Worm (Caenorhabditis elegans) whole organism, L2 larva: Measurements from ENCODE around the gene F01G10.9.

ENCODE experiments used
- C34F6.9 ChIP-seq: fragments of 150-350 bp; optimal IDR thresholded peaks from 2 replicates; lab custom pipeline; 2014; ENCODE audit warnings: missing biosample characterization, missing genetic modification characterization
- F13H6.1 ChIP-seq: sonication (generic microtip); optimal IDR thresholded peaks from 2 replicates; lab custom pipeline; 2016; ENCODE audit warnings: missing genetic modification characterization, missing compliant biosample characterization
- R02D3.7 ChIP-seq: fragments of 150-350 bp; optimal IDR thresholded peaks from 2 replicates; lab custom pipeline; 2014; ENCODE audit warnings: missing biosample characterization, missing genetic modification characterization
- Y55F3AM.14 ChIP-seq: fragments of 200-800 bp; sonication (Bioruptor generic); optimal IDR thresholded peaks from 2 replicates; lab custom pipeline; 2018; ENCODE audit warnings: mild to moderate bottlenecking, missing genetic modification characterization, missing compliant biosample characterization
- ZK546.5 ChIP-seq: sonication (generic microtip); optimal IDR thresholded peaks from 2 replicates; lab custom pipeline; 2017; ENCODE audit warnings: missing biosample characterization, missing genetic modification characterization
- alr-1 ChIP-seq: fragments of 150-350 bp; optimal IDR thresholded peaks from 2 replicates; lab custom pipeline; 2014; ENCODE audit warnings: missing biosample characterization, missing genetic modification characterization
- aly-2 ChIP-seq: fragments of 150-350 bp; optimal IDR thresholded peaks from 2 replicates; lab custom pipeline; 2014; ENCODE audit warnings: missing biosample characterization, missing genetic modification characterization
- ama-1 ChIP-seq: fragments of 150-350 bp; optimal IDR thresholded peaks from 2 replicates; lab custom pipeline; 2018; ENCODE audit warnings: inconsistent platforms
- blmp-1 ChIP-seq: sonication (generic microtip); optimal IDR thresholded peaks from 2 replicates; lab custom pipeline; 2017; ENCODE audit warnings: missing genetic modification characterization, mild to moderate bottlenecking, missing compliant biosample characterization, antibody characterized with exemption, moderate library complexity; ENCODE audit not compliant: insufficient read depth
- ceh-16 ChIP-seq: fragments of 150-350 bp; optimal IDR thresholded peaks from 2 replicates; lab custom pipeline; 2014; ENCODE audit warnings: missing biosample characterization, missing genetic modification characterization
- ceh-82 ChIP-seq: fragments of 150-350 bp; optimal IDR thresholded peaks from 2 replicates; lab custom pipeline; 2014; ENCODE audit warnings: missing biosample characterization, missing genetic modification characterization
- crh-2 ChIP-seq: sonication (generic microtip); optimal IDR thresholded peaks from 2 replicates; lab custom pipeline; 2017; ENCODE audit warnings: missing biosample characterization, missing genetic modification characterization
- dmd-4 ChIP-seq: sonication (generic microtip); optimal IDR thresholded peaks from 2 replicates; lab custom pipeline; 2017; ENCODE audit warnings: missing biosample characterization, missing genetic modification characterization
- egl-27 ChIP-seq: sonication (generic microtip); optimal IDR thresholded peaks from 3 replicates; lab custom pipeline; 2017; ENCODE audit warnings: missing biosample characterization, missing genetic modification reagents, missing genetic modification characterization
- elt-1 ChIP-seq: fragments of 150-350 bp; optimal IDR thresholded peaks from 2 replicates; lab custom pipeline; 2014; ENCODE audit warnings: missing biosample characterization, missing genetic modification characterization
- elt-3 ChIP-seq: sonication (generic microtip); optimal IDR thresholded peaks from 2 replicates; lab custom pipeline; 2017; ENCODE audit warnings: missing biosample characterization, missing genetic modification characterization
- fos-1 ChIP-seq: fragments of 150-350 bp; optimal IDR thresholded peaks from 2 replicates; lab custom pipeline; 2014; ENCODE audit warnings: missing biosample characterization, missing genetic modification characterization
- gmeb-1 ChIP-seq: fragments of 150-350 bp; optimal IDR thresholded peaks from 2 replicates; lab custom pipeline; 2014; ENCODE audit warnings: missing biosample characterization, missing genetic modification characterization
- lin-11 ChIP-seq: fragments of 150-350 bp; sonication (generic microtip); optimal IDR thresholded peaks from 2 replicates; lab custom pipeline; 2014; ENCODE audit warnings: missing biosample characterization, missing genetic modification characterization, inconsistent platforms, mixed read lengths
- lin-13 ChIP-seq: fragments of 150-350 bp; optimal IDR thresholded peaks from 2 replicates; lab custom pipeline; 2014; ENCODE audit warnings: missing biosample characterization, missing genetic modification reagents, missing genetic modification characterization
- lin-39 ChIP-seq: fragments of 150-350 bp; optimal IDR thresholded peaks from 2 replicates; lab custom pipeline; 2014; ENCODE audit warnings: missing biosample characterization, missing genetic modification reagents, missing genetic modification characterization
- lsy-2 ChIP-seq, 2 experiments: fragments of 150-350 bp in 1 of 2; sonication (generic microtip) in 1 of 2; optimal IDR thresholded peaks; 2 replicates each; lab custom pipeline; 2014 to 2017; ENCODE audit warnings: missing biosample characterization in 2 of 2, missing genetic modification characterization in 2 of 2
- mab-5 ChIP-seq: fragments of 150-350 bp; optimal IDR thresholded peaks from 2 replicates; lab custom pipeline; 2014; ENCODE audit warnings: missing biosample characterization, missing genetic modification characterization
- mbf-1 ChIP-seq: sonication (generic microtip); optimal IDR thresholded peaks from 2 replicates; lab custom pipeline; 2017; ENCODE audit warnings: missing biosample characterization, missing genetic modification characterization
- mdl-1 ChIP-seq, 2 experiments: fragments of 150-350 bp in 1 of 2; sonication (generic microtip) in 1 of 2; optimal IDR thresholded peaks; 2 replicates each; lab custom pipeline; 2017; ENCODE audit warnings: missing biosample characterization in 2 of 2, missing genetic modification characterization in 2 of 2
- nhr-10 ChIP-seq: sonication (generic microtip); optimal IDR thresholded peaks from 2 replicates; lab custom pipeline; 2017; ENCODE audit warnings: missing biosample characterization, missing genetic modification characterization
- nhr-11 ChIP-seq: fragments of 150-350 bp; optimal IDR thresholded peaks from 2 replicates; lab custom pipeline; 2014; ENCODE audit warnings: missing biosample characterization, missing genetic modification characterization
- nhr-12 ChIP-seq: fragments of 150-350 bp; optimal IDR thresholded peaks from 2 replicates; lab custom pipeline; 2014; ENCODE audit warnings: missing biosample characterization, missing genetic modification characterization
- nhr-129 ChIP-seq: fragments of 150-350 bp; optimal IDR thresholded peaks from 2 replicates; lab custom pipeline; 2014; ENCODE audit warnings: missing biosample characterization, missing genetic modification characterization
- nhr-21 ChIP-seq: fragments of 150-350 bp; optimal IDR thresholded peaks from 2 replicates; lab custom pipeline; 2014; ENCODE audit warnings: missing biosample characterization, missing genetic modification characterization
- nhr-23 ChIP-seq: fragments of 150-350 bp; optimal IDR thresholded peaks from 2 replicates; lab custom pipeline; 2014; ENCODE audit warnings: missing biosample characterization, missing genetic modification reagents, missing genetic modification characterization
- nhr-237 ChIP-seq: fragments of 150-350 bp; optimal IDR thresholded peaks from 2 replicates; lab custom pipeline; 2014; ENCODE audit warnings: missing biosample characterization, missing genetic modification characterization
- nhr-25 ChIP-seq: fragments of 150-350 bp; sonication (generic microtip); optimal IDR thresholded peaks from 3 replicates; lab custom pipeline; 2014; ENCODE audit warnings: missing biosample characterization, missing genetic modification characterization
- nhr-6 ChIP-seq: fragments of 150-350 bp; optimal IDR thresholded peaks from 2 replicates; lab custom pipeline; 2014; ENCODE audit warnings: missing biosample characterization, missing genetic modification characterization
- nhr-77 ChIP-seq: fragments of 150-350 bp; optimal IDR thresholded peaks from 2 replicates; lab custom pipeline; 2014; ENCODE audit warnings: missing biosample characterization, missing genetic modification characterization
- peb-1 ChIP-seq: fragments of 150-350 bp; optimal IDR thresholded peaks from 2 replicates; lab custom pipeline; 2014; ENCODE audit warnings: missing biosample characterization, missing genetic modification characterization
- sem-4 ChIP-seq: fragments of 150-350 bp; optimal IDR thresholded peaks from 2 replicates; lab custom pipeline; 2014; ENCODE audit warnings: missing biosample characterization, missing genetic modification reagents, missing genetic modification characterization
- skn-1 ChIP-seq: sonication (generic microtip); optimal IDR thresholded peaks from 2 replicates; lab custom pipeline; 2017; ENCODE audit warnings: missing biosample characterization, missing genetic modification characterization
- sma-3 ChIP-seq: sonication (generic microtip); optimal IDR thresholded peaks from 2 replicates; lab custom pipeline; 2016; ENCODE audit warnings: missing genetic modification reagents, missing genetic modification characterization, missing compliant biosample characterization
- sma-9 ChIP-seq, 2 experiments: fragments of 150-350 bp in 1 of 2; sonication (generic microtip) in 1 of 2; optimal IDR thresholded peaks; 2 replicates each; lab custom pipeline; 2014 to 2016; ENCODE audit warnings: missing genetic modification characterization in 2 of 2, mild to moderate bottlenecking in 1 of 2, missing biosample characterization in 1 of 2, missing compliant biosample characterization in 1 of 2, missing genetic modification reagents in 1 of 2, moderate library complexity in 1 of 2
- snpc-4 ChIP-seq: fragments of 150-350 bp; optimal IDR thresholded peaks from 2 replicates; lab custom pipeline; 2014; ENCODE audit warnings: missing biosample characterization, missing genetic modification characterization
- unc-39 ChIP-seq: fragments of 150-350 bp; optimal IDR thresholded peaks from 2 replicates; lab custom pipeline; 2014; ENCODE audit warnings: missing biosample characterization, missing genetic modification characterization
- unc-55 ChIP-seq: fragments of 150-350 bp; sonication (generic microtip); optimal IDR thresholded peaks from 3 replicates; lab custom pipeline; 2014; ENCODE audit warnings: missing biosample characterization, missing genetic modification reagents, missing genetic modification characterization
- unc-62 ChIP-seq: fragments of 150-350 bp; optimal IDR thresholded peaks from 2 replicates; lab custom pipeline; 2014; ENCODE audit warnings: missing biosample characterization, missing genetic modification reagents, missing genetic modification characterization
- zag-1 ChIP-seq: fragments of 150-350 bp; optimal IDR thresholded peaks from 2 replicates; lab custom pipeline; 2014; ENCODE audit warnings: missing biosample characterization, missing genetic modification characterization
- ztf-1 ChIP-seq: fragments of 200-800 bp; sonication (Bioruptor generic); conservative IDR thresholded peaks from 2 replicates; pipeline ENCODE4 v1.3.6; 2022; ENCODE audit warnings: missing genetic modification characterization, missing compliant biosample characterization
- ztf-11 ChIP-seq: sonication (generic microtip); optimal IDR thresholded peaks from 2 replicates; lab custom pipeline; 2017; ENCODE audit warnings: missing biosample characterization, missing genetic modification characterization
- ztf-4 ChIP-seq: fragments of 150-350 bp; optimal IDR thresholded peaks from 2 replicates; lab custom pipeline; 2014; ENCODE audit warnings: missing biosample characterization, missing genetic modification characterization

F01G10.9 gene

ce11 chrIV:10252886-10253639 is 6.4 kb downstream of the F01G10.9 start:
- TF ChIP-seq ztf-11 (tag; lab: Kevin White, UChicago) (no peak), lin-13 (GFP tag; lab: Kevin White, UChicago) (no peak), crh-2 (tag; lab: Kevin White, UChicago) (peak; percentile 50), dmd-4 (tag; lab: Kevin White, UChicago) (no peak), ztf-4 (no peak), nhr-11 (no peak), sma-9 (GFP tag; optimal IDR thresholded peaks at IDR 0.05; lab: Kevin White, UChicago) (peak; percentile 3), sma-9 (tag; optimal IDR thresholded peaks at IDR 0.05; lab: Kevin White, UChicago) (no peak), ama-1 (lab: Kevin White, UChicago) (no peak), ceh-82 (tag; lab: Kevin White, UChicago) (no peak), fos-1 (tag; lab: Kevin White, UChicago) (peak; percentile 13), lsy-2 (tag; optimal IDR thresholded peaks at IDR 0.05; lab: Kevin White, UChicago) (peak in 1 of 2 experiments; percentile 8)

ce11 chrIV:10252350-10252792 is 7.1 kb downstream of the F01G10.9 start:
- TF ChIP-seq lin-13 (GFP tag; lab: Kevin White, UChicago), result peak; percentile 56
- TF ChIP-seq skn-1, result peak; percentile 69
- TF ChIP-seq C34F6.9 (tag; lab: Kevin White, UChicago), result peak; percentile 98
- TF ChIP-seq nhr-11, result peak; percentile 31
- peak; percentile 52 for TF ChIP-seq Y55F3AM.14 (GFP tag; lab: Kevin White, UChicago)
- TF ChIP-seq ceh-16 (tag; lab: Kevin White, UChicago), result peak; percentile 5
- TF ChIP-seq nhr-77 (tag; lab: Kevin White, UChicago), result no peak
- peak; percentile 65 to 92 for TF ChIP-seq lsy-2 (tag; optimal IDR thresholded peaks at IDR 0.05; lab: Kevin White, UChicago)
- TF ChIP-seq nhr-10 (tag; lab: Kevin White, UChicago), result peak; percentile 12
- TF ChIP-seq elt-3 (tag; lab: Kevin White, UChicago), result no peak
- peak; percentile 73 for TF ChIP-seq unc-62 (GFP tag; lab: Kevin White, UChicago)
- no peak for TF ChIP-seq nhr-23 (tag; lab: Kevin White, UChicago)
- TF ChIP-seq ztf-1 (GFP tag; lab: Robert Waterston, UW), result no peak
- no peak for TF ChIP-seq R02D3.7 (tag; lab: Kevin White, UChicago)
- TF ChIP-seq ztf-4, result peak; percentile 69
- no peak for TF ChIP-seq elt-1 (tag; lab: Kevin White, UChicago)
- peak; percentile 80 to 98 for TF ChIP-seq mdl-1 (tag; optimal IDR thresholded peaks at IDR 0.05; lab: Kevin White, UChicago)
- peak; percentile 97 for TF ChIP-seq sma-9 (GFP tag; optimal IDR thresholded peaks at IDR 0.05; lab: Kevin White, UChicago)
- no peak for TF ChIP-seq sma-9 (tag; optimal IDR thresholded peaks at IDR 0.05; lab: Kevin White, UChicago)
- peak; percentile 89 for TF ChIP-seq egl-27 (tag; lab: Kevin White, UChicago)
- TF ChIP-seq blmp-1, result peak; percentile 92
- TF ChIP-seq snpc-4 (tag; lab: Kevin White, UChicago), result peak; percentile 32
- no peak for TF ChIP-seq nhr-237 (tag; lab: Kevin White, UChicago)
- no peak for TF ChIP-seq lin-11 (tag; lab: Kevin White, UChicago)
- no peak for TF ChIP-seq peb-1 (tag; lab: Kevin White, UChicago)
- peak; percentile 96 for TF ChIP-seq F13H6.1 (tag; lab: Kevin White, UChicago)
- TF ChIP-seq nhr-12 (tag; lab: Kevin White, UChicago), result peak; percentile 33
- peak; percentile 87 for TF ChIP-seq zag-1 (tag; lab: Kevin White, UChicago)
- TF ChIP-seq mab-5 (tag; lab: Kevin White, UChicago), result peak; percentile 75
- TF ChIP-seq nhr-6 (tag; lab: Kevin White, UChicago), result peak; percentile 93
- peak; percentile 81 for TF ChIP-seq fos-1 (tag; lab: Kevin White, UChicago)
- TF ChIP-seq alr-1 (tag; lab: Kevin White, UChicago), result no peak
- TF ChIP-seq sma-3 (GFP tag; lab: Kevin White, UChicago), result peak; percentile 87
- TF ChIP-seq nhr-129 (tag; lab: Kevin White, UChicago), result peak; percentile 96
- TF ChIP-seq sem-4 (tag; lab: Kevin White, UChicago), result peak; percentile 81
- TF ChIP-seq mbf-1 (tag; lab: Kevin White, UChicago), result no peak
- TF ChIP-seq crh-2 (tag; lab: Kevin White, UChicago), result peak; percentile 100
- TF ChIP-seq nhr-25, result peak; percentile 7
- TF ChIP-seq unc-39 (tag; lab: Kevin White, UChicago), result no peak
- no peak for TF ChIP-seq dmd-4 (tag; lab: Kevin White, UChicago)
- TF ChIP-seq ceh-82 (tag; lab: Kevin White, UChicago), result no peak
- TF ChIP-seq aly-2 (tag; lab: Kevin White, UChicago), result no peak
- peak; percentile 89 for TF ChIP-seq unc-55 (GFP tag; lab: Kevin White, UChicago)
- no peak for TF ChIP-seq ztf-11 (tag; lab: Kevin White, UChicago)
- peak; percentile 38 for TF ChIP-seq ama-1 (lab: Kevin White, UChicago)
- TF ChIP-seq lin-39 (tag; lab: Kevin White, UChicago), result no peak
- peak; percentile 78 for TF ChIP-seq gmeb-1
- TF ChIP-seq ZK546.5 (tag; lab: Kevin White, UChicago), result no peak
- peak; percentile 83 for TF ChIP-seq nhr-21 (tag; lab: Kevin White, UChicago)
